Fruit fly (Drosophila melanogaster) whole organism, embryonic: ENCODE measurements around the gene CG2909.

Source experiments
- Abd-B ChIP-seq: fragments of 200-800 bp; sonication (Bioruptor generic); optimal IDR thresholded peaks from 2 replicates; lab custom pipeline; 2018; ENCODE audit warnings: missing biosample characterization, mild to moderate bottlenecking, missing genetic modification characterization, moderate library complexity
- Bteb2 ChIP-seq: fragments of 200-800 bp; sonication (Bioruptor generic); optimal IDR thresholded peaks from 2 replicates; lab custom pipeline; 2016; ENCODE audit warnings: missing biosample characterization, missing genetic modification characterization
- CG10979 ChIP-seq: fragments of 200-800 bp; sonication (Bioruptor generic); optimal IDR thresholded peaks from 2 replicates; lab custom pipeline; 2018; ENCODE audit warnings: missing biosample characterization, mild to moderate bottlenecking, missing genetic modification characterization, moderate library complexity
- CG11398 ChIP-seq: fragments of 200-800 bp; sonication (Bioruptor generic); optimal IDR thresholded peaks from 2 replicates; lab custom pipeline; 2016; ENCODE audit warnings: missing biosample characterization, missing genetic modification characterization
- CG14014 ChIP-seq: fragments of 200-800 bp; sonication (Bioruptor generic); IDR thresholded peaks from 2 replicates; pipeline ENCODE4 v1.3.6; 2022; ENCODE audit warnings: missing biosample characterization, missing genetic modification characterization
- CG15011 ChIP-seq: fragments of 200-800 bp; sonication (Bioruptor generic); optimal IDR thresholded peaks from 3 replicates; lab custom pipeline; 2018; ENCODE audit warnings: missing biosample characterization, mild to moderate bottlenecking, missing genetic modification characterization
- CG17186 ChIP-seq: fragments of 200-800 bp; sonication (Bioruptor generic); optimal IDR thresholded peaks from 3 replicates; lab custom pipeline; 2017; ENCODE audit warnings: missing biosample characterization, missing genetic modification reagents, missing genetic modification characterization
- CG1832 ChIP-seq: fragments of 200-800 bp; sonication (Bioruptor generic); optimal IDR thresholded peaks from 2 replicates; lab custom pipeline; 2017; ENCODE audit warnings: missing biosample characterization, mild to moderate bottlenecking, missing genetic modification characterization, inconsistent platforms
- CG2712 ChIP-seq: fragments of 200-800 bp; optimal IDR thresholded peaks from 3 replicates; lab custom pipeline; 2019; ENCODE audit warnings: missing biosample characterization, mild to moderate bottlenecking, missing genetic modification characterization, moderate library complexity
- CG2875 ChIP-seq: fragments of 200-800 bp; sonication (Bioruptor generic); optimal IDR thresholded peaks from 2 replicates; lab custom pipeline; 2017; ENCODE audit warnings: missing biosample characterization, mild to moderate bottlenecking, missing genetic modification characterization, missing genetic modification reagents
- CG30020 ChIP-seq: fragments of 200-800 bp; optimal IDR thresholded peaks from 2 replicates; lab custom pipeline; 2019; ENCODE audit warnings: missing biosample characterization, mild to moderate bottlenecking, missing genetic modification characterization, moderate library complexity
- CG33557 ChIP-seq: fragments of 200-800 bp; sonication (Bioruptor generic); optimal IDR thresholded peaks from 2 replicates; lab custom pipeline; 2019; ENCODE audit warnings: missing biosample characterization, mild to moderate bottlenecking, missing genetic modification characterization, moderate library complexity
- CG3838 ChIP-seq: fragments of 200-800 bp; sonication (Bioruptor generic); optimal IDR thresholded peaks from 3 replicates; lab custom pipeline; 2016; ENCODE audit warnings: missing biosample characterization, missing genetic modification characterization
- CG4282 ChIP-seq: fragments of 200-800 bp; sonication (Bioruptor generic); optimal IDR thresholded peaks from 2 replicates; lab custom pipeline; 2016; ENCODE audit warnings: missing biosample characterization, missing genetic modification characterization
- CG43689 ChIP-seq: fragments of 200-800 bp; sonication (Bioruptor generic); IDR thresholded peaks from 2 replicates; pipeline ENCODE4 v1.3.6; 2022; ENCODE audit warnings: missing biosample characterization, missing genetic modification characterization
- CG6254 ChIP-seq: fragments of 200-800 bp; sonication (Bioruptor generic); optimal IDR thresholded peaks from 3 replicates; lab custom pipeline; 2017; ENCODE audit warnings: mild to moderate bottlenecking, missing biosample characterization, missing genetic modification reagents, missing genetic modification characterization
- CG6654 ChIP-seq: fragments of 200-800 bp; sonication (Bioruptor generic); optimal IDR thresholded peaks from 2 replicates; lab custom pipeline; 2017; ENCODE audit warnings: missing biosample characterization, mild to moderate bottlenecking, missing genetic modification characterization
- CG7987 ChIP-seq: fragments of 200-800 bp; sonication (Bioruptor generic); optimal IDR thresholded peaks from 2 replicates; lab custom pipeline; 2018; ENCODE audit warnings: missing biosample characterization, mild to moderate bottlenecking, missing genetic modification characterization, moderate library complexity
- CG8359 ChIP-seq: fragments of 200-800 bp; sonication (Bioruptor generic); optimal IDR thresholded peaks from 2 replicates; lab custom pipeline; 2017; ENCODE audit warnings: missing biosample characterization, mild to moderate bottlenecking, missing genetic modification characterization, borderline replicate concordance
- CG9609 ChIP-seq: fragments of 200-800 bp; sonication (Bioruptor generic); optimal IDR thresholded peaks from 3 replicates; lab custom pipeline; 2016; ENCODE audit warnings: missing biosample characterization, missing genetic modification characterization
- CG9797 ChIP-seq: fragments of 200-800 bp; sonication (Bioruptor generic); optimal IDR thresholded peaks from 3 replicates; lab custom pipeline; 2018; ENCODE audit warnings: missing biosample characterization, mild to moderate bottlenecking, missing genetic modification characterization
- Dbx ChIP-seq: fragments of 200-800 bp; sonication (Bioruptor generic); IDR thresholded peaks from 3 replicates; pipeline ENCODE4 v1.3.6; 2022; ENCODE audit warnings: missing biosample characterization, missing genetic modification characterization
- Deaf1 ChIP-seq: fragments of 200-800 bp; optimal IDR thresholded peaks from 3 replicates; lab custom pipeline; 2019; ENCODE audit warnings: missing biosample characterization, mild to moderate bottlenecking, missing genetic modification characterization, moderate library complexity
- Gug ChIP-seq: fragments of 200-800 bp; sonication (Bioruptor generic); IDR thresholded peaks from 4 replicates; pipeline ENCODE4 v1.3.6; 2022; ENCODE audit warnings: missing biosample characterization, missing genetic modification characterization
- Hr3 ChIP-seq: fragments of 200-800 bp; sonication (Bioruptor generic); optimal IDR thresholded peaks from 3 replicates; lab custom pipeline; 2016; ENCODE audit warnings: missing biosample characterization, missing genetic modification characterization
- Meics ChIP-seq: fragments of 200-800 bp; sonication (Bioruptor generic); optimal IDR thresholded peaks from 2 replicates; lab custom pipeline; 2017; ENCODE audit warnings: missing biosample characterization, mild to moderate bottlenecking, missing genetic modification characterization
- Ptx1 ChIP-seq: fragments of 200-800 bp; sonication (Bioruptor generic); IDR thresholded peaks from 2 replicates; pipeline ENCODE4 v1.3.6; 2022; ENCODE audit warnings: missing biosample characterization, missing genetic modification characterization
- Six4 ChIP-seq: fragments of 200-800 bp; sonication (Bioruptor generic); optimal IDR thresholded peaks from 2 replicates; lab custom pipeline; 2016; ENCODE audit warnings: missing biosample characterization, missing genetic modification characterization
- Sox102F ChIP-seq: fragments of 200-800 bp; sonication (Bioruptor generic); optimal IDR thresholded peaks from 2 replicates; lab custom pipeline; 2018; ENCODE audit warnings: missing biosample characterization, mild to moderate bottlenecking, missing genetic modification characterization, moderate library complexity
- Spps ChIP-seq: fragments of 200-800 bp; sonication (Bioruptor generic); optimal IDR thresholded peaks from 2 replicates; lab custom pipeline; 2018; ENCODE audit warnings: missing biosample characterization, mild to moderate bottlenecking, missing genetic modification characterization
- TFAM ChIP-seq: fragments of 200-800 bp; sonication (Bioruptor generic); optimal IDR thresholded peaks from 2 replicates; lab custom pipeline; 2017; ENCODE audit warnings: missing biosample characterization, missing genetic modification characterization, inconsistent platforms
- al ChIP-seq: fragments of 200-800 bp; sonication (Bioruptor generic); IDR thresholded peaks from 2 replicates; pipeline ENCODE4 v1.3.6; 2022; ENCODE audit warnings: missing biosample characterization, missing genetic modification characterization
- ara ChIP-seq: fragments of 200-800 bp; sonication (Bioruptor generic); IDR thresholded peaks from 2 replicates; pipeline ENCODE4 v1.3.6; 2022; ENCODE audit warnings: missing biosample characterization, missing genetic modification characterization
- bbx ChIP-seq: fragments of 200-800 bp; sonication (Bioruptor generic); IDR thresholded peaks from 2 replicates; pipeline ENCODE4 v1.3.6; 2022; ENCODE audit warnings: missing biosample characterization, missing genetic modification characterization; ENCODE audit not compliant: partially characterized antibody
- dan ChIP-seq: fragments of 200-800 bp; sonication (Bioruptor generic); IDR thresholded peaks from 2 replicates; pipeline ENCODE4 v1.3.6; 2022; ENCODE audit warnings: missing biosample characterization, missing genetic modification characterization
- dmrt11E ChIP-seq: fragments of 200-800 bp; sonication (Bioruptor generic); optimal IDR thresholded peaks from 3 replicates; lab custom pipeline; 2018; ENCODE audit warnings: missing biosample characterization, mild to moderate bottlenecking, missing genetic modification characterization, moderate library complexity
- gfzf ChIP-seq: fragments of 200-800 bp; sonication (Bioruptor generic); optimal IDR thresholded peaks from 2 replicates; lab custom pipeline; 2016; ENCODE audit warnings: missing biosample characterization, mild to moderate bottlenecking, missing genetic modification characterization, moderate library complexity
- gsb ChIP-seq: fragments of 200-800 bp; sonication (Bioruptor generic); IDR thresholded peaks from 2 replicates; pipeline ENCODE4 v1.3.6; 2022; ENCODE audit warnings: missing biosample characterization, missing genetic modification characterization
- ind ChIP-seq: fragments of 200-800 bp; sonication (Bioruptor generic); optimal IDR thresholded peaks from 3 replicates; lab custom pipeline; 2016; ENCODE audit warnings: missing biosample characterization, missing genetic modification characterization
- lbe ChIP-seq: fragments of 200-800 bp; sonication (Bioruptor generic); optimal IDR thresholded peaks from 2 replicates; lab custom pipeline; 2016; ENCODE audit warnings: missing biosample characterization, mild to moderate bottlenecking, missing genetic modification characterization
- nom ChIP-seq: fragments of 200-800 bp; sonication (Bioruptor generic); optimal IDR thresholded peaks from 2 replicates; lab custom pipeline; 2017; ENCODE audit warnings: missing biosample characterization, missing genetic modification characterization, mild to moderate bottlenecking, moderate library complexity, missing genetic modification reagents
- oc ChIP-seq: fragments of 200-800 bp; sonication (Bioruptor generic); optimal IDR thresholded peaks from 2 replicates; lab custom pipeline; 2018; ENCODE audit warnings: missing biosample characterization, mild to moderate bottlenecking, missing genetic modification characterization, moderate library complexity
- pho ChIP-seq: fragments of 200-800 bp; sonication (Bioruptor generic); optimal IDR thresholded peaks from 2 replicates; lab custom pipeline; 2016; ENCODE audit warnings: missing biosample characterization, missing genetic modification characterization
- row ChIP-seq: fragments of 200-800 bp; sonication (Bioruptor generic); IDR thresholded peaks from 3 replicates; pipeline ENCODE4 v1.3.6; 2022; ENCODE audit warnings: missing biosample characterization, missing genetic modification characterization
- schlank ChIP-seq: fragments of 200-800 bp; sonication (Bioruptor generic); optimal IDR thresholded peaks from 2 replicates; lab custom pipeline; 2018; ENCODE audit warnings: missing biosample characterization, mild to moderate bottlenecking, missing genetic modification characterization
- sob ChIP-seq: fragments of 200-800 bp; sonication (Bioruptor generic); IDR thresholded peaks from 2 replicates; pipeline ENCODE4 v1.3.6; 2022; ENCODE audit warnings: missing biosample characterization, missing genetic modification characterization
- tna ChIP-seq: fragments of 200-800 bp; sonication (Bioruptor generic); IDR thresholded peaks from 2 replicates; pipeline ENCODE4 v1.3.6; 2022; ENCODE audit warnings: missing biosample characterization, missing genetic modification characterization; ENCODE audit not compliant: partially characterized antibody
- unc-4 ChIP-seq: fragments of 200-800 bp; sonication (Bioruptor generic); IDR thresholded peaks from 2 replicates; pipeline ENCODE4 v1.3.6; 2022; ENCODE audit warnings: missing biosample characterization, missing genetic modification characterization; ENCODE audit not compliant: partially characterized antibody
- vfl ChIP-seq: fragments of 200-800 bp; sonication (Bioruptor generic); optimal IDR thresholded peaks from 2 replicates; lab custom pipeline; 2016; ENCODE audit warnings: missing biosample characterization, missing genetic modification characterization
- zen ChIP-seq: fragments of 200-800 bp; sonication (Bioruptor generic); optimal IDR thresholded peaks from 3 replicates; lab custom pipeline; 2018; ENCODE audit warnings: missing biosample characterization, mild to moderate bottlenecking, missing genetic modification characterization, moderate library complexity

Gene CG2909

dm6 chrX:10365748-10366415 is 39.6 kb downstream of the CG2909 start (continued):
- peak; percentile 24 for TF ChIP-seq gfzf (GFP tag; lab: Kevin White, UChicago)
- TF ChIP-seq Abd-B (GFP tag; lab: Kevin White, UChicago) = no peak
- peak; percentile 90 for TF ChIP-seq unc-4 (GFP tag; lab: Robert Waterston, UW)
- no peak for TF ChIP-seq CG11398
- TF ChIP-seq al (GFP tag; lab: Robert Waterston, UW) = no peak
- no peak for TF ChIP-seq gsb (GFP tag; lab: Robert Waterston, UW)
- peak; percentile 56 for TF ChIP-seq oc (tag; lab: Kevin White, UChicago)
- TF ChIP-seq CG2712 (tag; lab: Kevin White, UChicago) = peak; percentile 32
- TF ChIP-seq sob (GFP tag; lab: Robert Waterston, UW) = no peak; the same call in 1 of the 2 replicates
- peak; percentile 47 for TF ChIP-seq lbe (GFP tag; lab: Kevin White, UChicago)
- no peak for TF ChIP-seq CG1832
- no peak for TF ChIP-seq dan
- TF ChIP-seq Hr3 = no peak
- TF ChIP-seq Spps (tag; lab: Kevin White, UChicago) = no peak
- no peak for TF ChIP-seq ara (GFP tag; lab: Robert Waterston, UW)
- TF ChIP-seq CG15011 (GFP tag; lab: Kevin White, UChicago) = no peak
- TF ChIP-seq CG2875 (GFP tag; lab: Kevin White, UChicago) = no peak
- no peak for TF ChIP-seq Sox102F (GFP tag; lab: Kevin White, UChicago)
- TF ChIP-seq CG4282 (GFP tag; lab: Kevin White, UChicago) = no peak
- TF ChIP-seq Ptx1 = 0 out of 2 replicates have a peak, but pooled peaks have one; percentile 11
- TF ChIP-seq vfl = no peak
- TF ChIP-seq schlank = no peak
- no peak for TF ChIP-seq CG3838 (GFP tag; lab: Kevin White, UChicago)
- TF ChIP-seq Gug (GFP tag; lab: Robert Waterston, UW) = no peak
- no peak for TF ChIP-seq CG9609 (GFP tag; lab: Kevin White, UChicago)
- no peak for TF ChIP-seq zen (tag; lab: Kevin White, UChicago)
- TF ChIP-seq CG17186 (GFP tag; lab: Kevin White, UChicago) = no peak
- TF ChIP-seq CG14014 = no peak
- TF ChIP-seq tna (GFP tag; lab: Robert Waterston, UW) = peak; percentile 94
- no peak for TF ChIP-seq CG6654
- peak; percentile 96 for TF ChIP-seq bbx (GFP tag; lab: Robert Waterston, UW)
- no peak for TF ChIP-seq dmrt11E (tag; lab: Kevin White, UChicago)
- TF ChIP-seq Six4 (GFP tag; lab: Kevin White, UChicago) = no peak
- peak; percentile 13 for TF ChIP-seq CG30020 (tag; lab: Kevin White, UChicago)
- TF ChIP-seq Deaf1 (tag; lab: Kevin White, UChicago) = peak; percentile 34
- TF ChIP-seq CG8359 (GFP tag; lab: Kevin White, UChicago) = no peak
- TF ChIP-seq CG43689 (GFP tag; lab: Robert Waterston, UW) = no peak
- peak; percentile 26; the same call in 2 of the 3 replicates for TF ChIP-seq row
- TF ChIP-seq Meics = no peak
- peak; percentile 56 for TF ChIP-seq nom
- TF ChIP-seq CG7987 (GFP tag; lab: Kevin White, UChicago) = no peak
- TF ChIP-seq CG33557 = no peak
- TF ChIP-seq TFAM (GFP tag; lab: Kevin White, UChicago) = no peak
- no peak for TF ChIP-seq CG10979 (tag; lab: Kevin White, UChicago)
- TF ChIP-seq CG6254 (GFP tag; lab: Kevin White, UChicago) = no peak
- no peak for TF ChIP-seq pho (GFP tag; lab: Kevin White, UChicago)
- TF ChIP-seq CG9797 (GFP tag; lab: Kevin White, UChicago) = peak; percentile 38
- 0 out of 3 replicates have a peak, but pooled peaks have one; percentile 52 for TF ChIP-seq Dbx
- TF ChIP-seq Bteb2 (GFP tag; lab: Kevin White, UChicago) = no peak
- TF ChIP-seq ind (GFP tag; lab: Kevin White, UChicago) = no peak
